Worm (Caenorhabditis elegans) whole organism, L1 larva: ENCODE results near the gene hsp-1.
A peak's percentile ranks its signal among the peaks of the same experiment; 100 is the strongest.
"Not testable (repeated sequence)": the region's sequence is repeated elsewhere in the genome, so short reads cannot be mapped to it uniquely, and the experiment has no call there.

Experiments used
- C16A3.4 ChIP-seq: fragments of 150-350 bp; optimal IDR thresholded peaks from 2 replicates; lab custom pipeline; 2014; ENCODE audit warnings: missing biosample characterization, missing genetic modification characterization
- F16B12.6 ChIP-seq: fragments of 150-350 bp; optimal IDR thresholded peaks from 2 replicates; lab custom pipeline; 2014; ENCODE audit warnings: missing biosample characterization, missing genetic modification characterization
- ama-1 ChIP-seq: fragments of 150-350 bp; optimal IDR thresholded peaks from 2 replicates; lab custom pipeline; 2014
- blmp-1 ChIP-seq: fragments of 150-350 bp; optimal IDR thresholded peaks from 2 replicates; lab custom pipeline; 2014; ENCODE audit warnings: missing biosample characterization, missing genetic modification characterization
- ces-1 ChIP-seq: fragments of 150-350 bp; optimal IDR thresholded peaks from 2 replicates; lab custom pipeline; 2014; ENCODE audit warnings: missing biosample characterization, missing genetic modification reagents, missing genetic modification characterization
- dpl-1 ChIP-seq, 3 experiments: fragments of 150-350 bp in 2 of 3; sonication (generic microtip) in 1 of 3; optimal IDR thresholded peaks; 2 replicates each; lab custom pipeline; 2014 to 2017; ENCODE audit warnings: missing biosample characterization in 3 of 3, missing genetic modification characterization in 3 of 3, missing genetic modification reagents in 3 of 3
- efl-1 ChIP-seq, 4 experiments: fragments of 150-350 bp; optimal IDR thresholded peaks in 3 of 4; peaks in 1 of 4; 1 replicate in 1 of 4; 2 replicates in 3 of 4; lab custom pipeline; 2014; ENCODE audit warnings: missing biosample characterization in 2 of 4, missing genetic modification characterization in 2 of 4, missing genetic modification reagents in 2 of 4
- elt-2 ChIP-seq: sonication (generic microtip); optimal IDR thresholded peaks from 2 replicates; lab custom pipeline; 2016; ENCODE audit warnings: missing genetic modification characterization, mild to moderate bottlenecking, inconsistent platforms, missing compliant biosample characterization, missing genetic modification reagents
- fkh-10 ChIP-seq: sonication (generic microtip); optimal IDR thresholded peaks from 2 replicates; lab custom pipeline; 2017; ENCODE audit warnings: missing biosample characterization, missing genetic modification reagents, missing genetic modification characterization
- fos-1 ChIP-seq: fragments of 150-350 bp; optimal IDR thresholded peaks from 2 replicates; lab custom pipeline; 2014; ENCODE audit warnings: missing biosample characterization, missing genetic modification characterization
- hlh-17 ChIP-seq: fragments of 200-800 bp; sonication (Bioruptor generic); optimal IDR thresholded peaks from 2 replicates; lab custom pipeline; 2018; ENCODE audit warnings: missing genetic modification characterization, mild to moderate bottlenecking, missing compliant biosample characterization, moderate library complexity, borderline replicate concordance
- irx-1 ChIP-seq: sonication (generic microtip); optimal IDR thresholded peaks from 2 replicates; lab custom pipeline; 2016; ENCODE audit warnings: missing genetic modification characterization, missing compliant biosample characterization
- lin-15B ChIP-seq: fragments of 150-350 bp; sonication (generic microtip); optimal IDR thresholded peaks from 3 replicates; lab custom pipeline; 2014; ENCODE audit warnings: missing biosample characterization, missing genetic modification characterization
- lin-35 ChIP-seq, 2 experiments: fragments of 150-350 bp; optimal IDR thresholded peaks; 2 replicates each; lab custom pipeline; 2014; ENCODE audit warnings: missing biosample characterization in 2 of 2, missing genetic modification characterization in 2 of 2, missing genetic modification reagents in 2 of 2
- lsy-2 ChIP-seq, 2 experiments: fragments of 150-350 bp; optimal IDR thresholded peaks; 2 replicates each; lab custom pipeline; 2014; ENCODE audit warnings: missing biosample characterization in 2 of 2, missing genetic modification characterization in 2 of 2
- nhr-12 ChIP-seq: sonication (generic microtip); optimal IDR thresholded peaks from 2 replicates; lab custom pipeline; 2017; ENCODE audit warnings: missing biosample characterization, missing genetic modification characterization
- nhr-77 ChIP-seq: fragments of 150-350 bp; optimal IDR thresholded peaks from 2 replicates; lab custom pipeline; 2014; ENCODE audit warnings: missing biosample characterization, missing genetic modification characterization
- sox-4 ChIP-seq: sonication (generic microtip); optimal IDR thresholded peaks from 2 replicates; lab custom pipeline; 2016; ENCODE audit warnings: missing genetic modification characterization, missing compliant biosample characterization
- tbx-2 ChIP-seq: sonication (generic microtip); optimal IDR thresholded peaks from 2 replicates; lab custom pipeline; 2016; ENCODE audit warnings: missing genetic modification characterization, missing compliant biosample characterization
- vab-15 ChIP-seq: sonication (generic microtip); optimal IDR thresholded peaks from 2 replicates; lab custom pipeline; 2017; ENCODE audit warnings: missing genotype, mild to moderate bottlenecking, missing genetic modification characterization, missing compliant biosample characterization

The hsp-1 gene

ce11 chrIV:17307223-17307622 is 28.5 kb downstream of the hsp-1 start, which contains the start of gene T28F3.8:
Gene T28F3.8, minus strand, starts transcription at chrIV:17307323.
- not testable (repeated sequence) for TF ChIP-seq ces-1 (GFP tag; lab: Kevin White, UChicago); sox-4 (tag; lab: Kevin White, UChicago); lin-15B (tag; lab: Kevin White, UChicago)

ce11 chrIV:17308211-17308610 is 29.5 kb downstream of the hsp-1 start, which contains the start of gene T28F3.9:
Gene T28F3.9, plus strand, starts transcription at chrIV:17308511.
- no peak for TF ChIP-seq irx-1 (tag; lab: Kevin White, UChicago)
- no peak for TF ChIP-seq efl-1 (optimal IDR thresholded peaks at IDR 0.05; lab: Kevin White, UChicago)
- peak in 1 of 2 experiments; percentile 35 for TF ChIP-seq efl-1 (GFP tag; optimal IDR thresholded peaks at IDR 0.05 in 1 of 2; lab: Kevin White, UChicago)
- TF ChIP-seq C16A3.4 (tag; lab: Kevin White, UChicago), result no peak
- TF ChIP-seq, all 84 proteins: peak for 1

- TF ChIP-seq ama-1 (no peak), tbx-2 (tag; lab: Kevin White, UChicago) (no peak), fos-1 (tag; lab: Kevin White, UChicago) (no peak)
Observed at ce11 chrIV:17311842-17312241, 33.1 kb downstream of the hsp-1 start, which contains the start of gene snf-9. Gene snf-9, plus strand, starts transcription at chrIV:17312142.

ce11 chrIV:17316398-17316797 is 37.6 kb downstream of the hsp-1 start, which contains the start of gene C49C3.20:
Gene C49C3.20, minus strand, starts transcription at chrIV:17316498.
- TF ChIP-seq F16B12.6 (tag; lab: Kevin White, UChicago) (no peak), vab-15 (tag; lab: Kevin White, UChicago) (no peak)

- TF ChIP-seq nhr-77 (tag; lab: Kevin White, UChicago) (no peak), elt-2 (peak; percentile 52), nhr-12 (tag; lab: Kevin White, UChicago) (no peak), fkh-10 (no peak), lin-35 (GFP tag; optimal IDR thresholded peaks at IDR 0.05; lab: Kevin White, UChicago) (peak in 1 of 2 experiments; percentile 4), hlh-17 (no peak)
- TF ChIP-seq, all 84 proteins: peak for 2
Observed at ce11 chrIV:17320445-17320844, 41.7 kb downstream of the hsp-1 start, which contains the start of gene C49C3.4. Gene C49C3.4, plus strand, starts transcription at chrIV:17320795.

- TF ChIP-seq efl-1 (optimal IDR thresholded peaks at IDR 0.05; lab: Kevin White, UChicago), result peak; percentile 1 to 12
- peak in 1 of 2 experiments; percentile 61 for TF ChIP-seq efl-1 (GFP tag; optimal IDR thresholded peaks at IDR 0.05 in 1 of 2; lab: Kevin White, UChicago)
- peak in 1 of 3 experiments; percentile 4 for TF ChIP-seq dpl-1 (GFP tag; optimal IDR thresholded peaks at IDR 0.05; lab: Kevin White, UChicago)
- TF ChIP-seq blmp-1 (tag; lab: Kevin White, UChicago), result peak; percentile 51
- TF ChIP-seq vab-15 (tag; lab: Kevin White, UChicago), result no peak
- TF ChIP-seq lsy-2 (tag; optimal IDR thresholded peaks at IDR 0.05; lab: Kevin White, UChicago), result peak in 1 of 2 experiments; percentile 30
- TF ChIP-seq, all 84 proteins: peak for 4
Observed at ce11 chrIV:17328834-17329233, 50.1 kb downstream of the hsp-1 start, which contains the start of gene ceh-88. Gene ceh-88, plus strand, starts transcription at chrIV:17329188.
